Worm (Caenorhabditis elegans) whole organism, L2 larva: Measurements from ENCODE around the gene Y54H5A.2.

Experiments
- R02D3.7 ChIP-seq: fragments of 150-350 bp; optimal IDR thresholded peaks from 2 replicates; lab custom pipeline; 2014; ENCODE audit warnings: missing biosample characterization, missing genetic modification characterization
- Y55F3AM.14 ChIP-seq: fragments of 200-800 bp; sonication (Bioruptor generic); optimal IDR thresholded peaks from 2 replicates; lab custom pipeline; 2018; ENCODE audit warnings: mild to moderate bottlenecking, missing genetic modification characterization, missing compliant biosample characterization
- ZK546.5 ChIP-seq: sonication (generic microtip); optimal IDR thresholded peaks from 2 replicates; lab custom pipeline; 2017; ENCODE audit warnings: missing biosample characterization, missing genetic modification characterization
- ama-1 ChIP-seq: fragments of 150-350 bp; optimal IDR thresholded peaks from 2 replicates; lab custom pipeline; 2018; ENCODE audit warnings: inconsistent platforms
- blmp-1 ChIP-seq: sonication (generic microtip); optimal IDR thresholded peaks from 2 replicates; lab custom pipeline; 2017; ENCODE audit warnings: missing genetic modification characterization, mild to moderate bottlenecking, missing compliant biosample characterization, antibody characterized with exemption, moderate library complexity; ENCODE audit not compliant: insufficient read depth
- ceh-16 ChIP-seq: fragments of 150-350 bp; optimal IDR thresholded peaks from 2 replicates; lab custom pipeline; 2014; ENCODE audit warnings: missing biosample characterization, missing genetic modification characterization
- ceh-82 ChIP-seq: fragments of 150-350 bp; optimal IDR thresholded peaks from 2 replicates; lab custom pipeline; 2014; ENCODE audit warnings: missing biosample characterization, missing genetic modification characterization
- crh-2 ChIP-seq: sonication (generic microtip); optimal IDR thresholded peaks from 2 replicates; lab custom pipeline; 2017; ENCODE audit warnings: missing biosample characterization, missing genetic modification characterization
- dmd-4 ChIP-seq: sonication (generic microtip); optimal IDR thresholded peaks from 2 replicates; lab custom pipeline; 2017; ENCODE audit warnings: missing biosample characterization, missing genetic modification characterization
- egl-27 ChIP-seq: sonication (generic microtip); optimal IDR thresholded peaks from 3 replicates; lab custom pipeline; 2017; ENCODE audit warnings: missing biosample characterization, missing genetic modification reagents, missing genetic modification characterization
- elt-1 ChIP-seq: fragments of 150-350 bp; optimal IDR thresholded peaks from 2 replicates; lab custom pipeline; 2014; ENCODE audit warnings: missing biosample characterization, missing genetic modification characterization
- fos-1 ChIP-seq: fragments of 150-350 bp; optimal IDR thresholded peaks from 2 replicates; lab custom pipeline; 2014; ENCODE audit warnings: missing biosample characterization, missing genetic modification characterization
- gmeb-1 ChIP-seq: fragments of 150-350 bp; optimal IDR thresholded peaks from 2 replicates; lab custom pipeline; 2014; ENCODE audit warnings: missing biosample characterization, missing genetic modification characterization
- lin-11 ChIP-seq: fragments of 150-350 bp; sonication (generic microtip); optimal IDR thresholded peaks from 2 replicates; lab custom pipeline; 2014; ENCODE audit warnings: missing biosample characterization, missing genetic modification characterization, inconsistent platforms, mixed read lengths
- lin-13 ChIP-seq: fragments of 150-350 bp; optimal IDR thresholded peaks from 2 replicates; lab custom pipeline; 2014; ENCODE audit warnings: missing biosample characterization, missing genetic modification reagents, missing genetic modification characterization
- lsy-2 ChIP-seq, 2 experiments: fragments of 150-350 bp in 1 of 2; sonication (generic microtip) in 1 of 2; optimal IDR thresholded peaks; 2 replicates each; lab custom pipeline; 2014 to 2017; ENCODE audit warnings: missing biosample characterization in 2 of 2, missing genetic modification characterization in 2 of 2
- mab-5 ChIP-seq: fragments of 150-350 bp; optimal IDR thresholded peaks from 2 replicates; lab custom pipeline; 2014; ENCODE audit warnings: missing biosample characterization, missing genetic modification characterization
- mbf-1 ChIP-seq: sonication (generic microtip); optimal IDR thresholded peaks from 2 replicates; lab custom pipeline; 2017; ENCODE audit warnings: missing biosample characterization, missing genetic modification characterization
- mdl-1 ChIP-seq, 2 experiments: fragments of 150-350 bp in 1 of 2; sonication (generic microtip) in 1 of 2; optimal IDR thresholded peaks; 2 replicates each; lab custom pipeline; 2017; ENCODE audit warnings: missing biosample characterization in 2 of 2, missing genetic modification characterization in 2 of 2
- nhr-10 ChIP-seq: sonication (generic microtip); optimal IDR thresholded peaks from 2 replicates; lab custom pipeline; 2017; ENCODE audit warnings: missing biosample characterization, missing genetic modification characterization
- nhr-11 ChIP-seq: fragments of 150-350 bp; optimal IDR thresholded peaks from 2 replicates; lab custom pipeline; 2014; ENCODE audit warnings: missing biosample characterization, missing genetic modification characterization
- nhr-12 ChIP-seq: fragments of 150-350 bp; optimal IDR thresholded peaks from 2 replicates; lab custom pipeline; 2014; ENCODE audit warnings: missing biosample characterization, missing genetic modification characterization
- nhr-21 ChIP-seq: fragments of 150-350 bp; optimal IDR thresholded peaks from 2 replicates; lab custom pipeline; 2014; ENCODE audit warnings: missing biosample characterization, missing genetic modification characterization
- nhr-6 ChIP-seq: fragments of 150-350 bp; optimal IDR thresholded peaks from 2 replicates; lab custom pipeline; 2014; ENCODE audit warnings: missing biosample characterization, missing genetic modification characterization
- nhr-77 ChIP-seq: fragments of 150-350 bp; optimal IDR thresholded peaks from 2 replicates; lab custom pipeline; 2014; ENCODE audit warnings: missing biosample characterization, missing genetic modification characterization
- peb-1 ChIP-seq: fragments of 150-350 bp; optimal IDR thresholded peaks from 2 replicates; lab custom pipeline; 2014; ENCODE audit warnings: missing biosample characterization, missing genetic modification characterization
- sem-4 ChIP-seq: fragments of 150-350 bp; optimal IDR thresholded peaks from 2 replicates; lab custom pipeline; 2014; ENCODE audit warnings: missing biosample characterization, missing genetic modification reagents, missing genetic modification characterization
- snpc-4 ChIP-seq: fragments of 150-350 bp; optimal IDR thresholded peaks from 2 replicates; lab custom pipeline; 2014; ENCODE audit warnings: missing biosample characterization, missing genetic modification characterization
- unc-39 ChIP-seq: fragments of 150-350 bp; optimal IDR thresholded peaks from 2 replicates; lab custom pipeline; 2014; ENCODE audit warnings: missing biosample characterization, missing genetic modification characterization
- unc-55 ChIP-seq: fragments of 150-350 bp; sonication (generic microtip); optimal IDR thresholded peaks from 3 replicates; lab custom pipeline; 2014; ENCODE audit warnings: missing biosample characterization, missing genetic modification reagents, missing genetic modification characterization
- ztf-1 ChIP-seq: fragments of 200-800 bp; sonication (Bioruptor generic); conservative IDR thresholded peaks from 2 replicates; pipeline ENCODE4 v1.3.6; 2022; ENCODE audit warnings: missing genetic modification characterization, missing compliant biosample characterization
- ztf-11 ChIP-seq: sonication (generic microtip); optimal IDR thresholded peaks from 2 replicates; lab custom pipeline; 2017; ENCODE audit warnings: missing biosample characterization, missing genetic modification characterization

Gene Y54H5A.2

DNA sequence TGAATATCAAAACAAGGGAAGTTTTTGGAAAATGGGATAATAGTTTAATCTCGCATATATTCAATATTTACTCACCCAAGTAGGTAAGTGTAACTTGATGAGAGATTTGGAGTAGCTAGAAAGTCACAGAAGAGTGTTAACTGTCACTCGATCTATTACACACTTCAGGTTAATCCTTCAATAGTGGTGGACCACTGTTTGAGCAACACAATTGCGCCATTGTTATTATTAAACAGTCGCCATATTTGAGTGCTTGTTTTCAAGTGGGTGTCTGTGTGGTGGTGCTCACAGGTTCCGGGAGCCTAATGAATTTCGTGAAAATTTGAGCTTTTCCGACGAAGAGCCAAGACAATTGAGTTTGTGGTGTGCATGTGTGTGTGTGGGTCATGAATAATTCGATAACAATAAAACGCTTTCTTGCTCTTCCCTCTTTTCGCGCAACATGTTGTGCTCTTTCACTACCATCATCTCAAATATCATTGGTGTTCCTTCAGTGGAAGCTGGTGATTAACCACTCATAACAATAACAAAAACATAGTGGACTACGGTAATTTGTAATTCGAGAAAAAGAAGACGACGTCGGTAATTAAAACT is 10.3 kb downstream of the Y54H5A.2 start:
- no peak for TF ChIP-seq sem-4 (tag; lab: Kevin White, UChicago)
- TF ChIP-seq nhr-10 (tag; lab: Kevin White, UChicago): no peak
- TF ChIP-seq mab-5 (tag; lab: Kevin White, UChicago): no peak
- TF ChIP-seq unc-55 (GFP tag; lab: Kevin White, UChicago): no peak
- no peak for TF ChIP-seq ama-1 (lab: Kevin White, UChicago)
- no peak for TF ChIP-seq unc-39 (tag; lab: Kevin White, UChicago)
- no peak for TF ChIP-seq ZK546.5 (tag; lab: Kevin White, UChicago)
- no peak for TF ChIP-seq mdl-1 (tag; optimal IDR thresholded peaks at IDR 0.05; lab: Kevin White, UChicago)
- no peak for TF ChIP-seq lin-11 (tag; lab: Kevin White, UChicago)
- TF ChIP-seq gmeb-1: no peak
- TF ChIP-seq peb-1 (tag; lab: Kevin White, UChicago): no peak
- TF ChIP-seq snpc-4 (tag; lab: Kevin White, UChicago): no peak
- TF ChIP-seq elt-1 (tag; lab: Kevin White, UChicago): no peak

DNA sequence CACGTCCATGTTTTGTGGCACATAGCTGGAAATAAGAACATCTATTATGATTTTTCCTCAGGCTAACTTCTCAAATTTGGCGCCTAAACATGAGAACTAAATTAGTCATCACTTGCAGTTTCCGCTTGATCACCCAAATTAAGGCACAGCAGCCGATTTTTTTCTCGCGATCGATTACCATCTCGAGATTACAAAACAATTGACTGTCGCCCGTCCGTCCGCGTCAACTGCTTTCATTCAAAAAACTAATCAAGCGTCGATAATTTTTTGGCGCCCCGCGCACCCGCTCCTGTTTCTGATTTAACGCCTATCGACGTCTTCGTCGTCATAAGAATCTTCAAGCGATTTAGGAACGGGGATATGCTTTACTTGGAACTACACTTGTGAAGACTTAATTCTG is 11.7 kb downstream of the Y54H5A.2 start:
- TF ChIP-seq ceh-82 (tag; lab: Kevin White, UChicago) (no peak), mbf-1 (no peak), elt-1 (tag; lab: Kevin White, UChicago) (no peak), nhr-12 (tag; lab: Kevin White, UChicago) (no peak), unc-55 (GFP tag; lab: Kevin White, UChicago) (no peak), ceh-16 (tag; lab: Kevin White, UChicago) (no peak), nhr-77 (no peak), blmp-1 (tag; lab: Kevin White, UChicago) (no peak), lin-13 (GFP tag; lab: Kevin White, UChicago) (no peak), snpc-4 (tag; lab: Kevin White, UChicago) (no peak), dmd-4 (tag; lab: Kevin White, UChicago) (no peak)

DNA sequence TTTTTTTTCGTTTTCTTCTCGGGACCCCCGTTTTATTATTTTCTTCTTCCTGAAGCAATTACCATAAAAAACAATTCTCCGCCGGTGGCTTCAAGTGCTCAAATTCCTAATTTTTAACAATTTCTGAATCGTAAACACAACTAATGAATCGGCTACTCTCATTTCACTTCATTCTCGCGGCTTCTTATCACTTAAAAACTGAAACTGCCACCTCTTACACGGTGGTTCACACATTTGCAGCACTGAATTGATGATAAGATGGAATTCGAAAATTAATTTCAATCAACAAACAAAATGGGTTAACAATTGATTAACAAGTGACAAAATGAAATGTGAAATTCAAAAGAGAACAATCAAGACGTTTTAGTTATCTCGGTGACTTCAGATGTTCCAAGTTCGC is 12.3 kb downstream of the Y54H5A.2 start:
- peak; percentile 58 for TF ChIP-seq fos-1 (tag; lab: Kevin White, UChicago)
- TF ChIP-seq crh-2 (tag; lab: Kevin White, UChicago): peak; percentile 63
- TF ChIP-seq ceh-16 (tag; lab: Kevin White, UChicago): no peak

DNA sequence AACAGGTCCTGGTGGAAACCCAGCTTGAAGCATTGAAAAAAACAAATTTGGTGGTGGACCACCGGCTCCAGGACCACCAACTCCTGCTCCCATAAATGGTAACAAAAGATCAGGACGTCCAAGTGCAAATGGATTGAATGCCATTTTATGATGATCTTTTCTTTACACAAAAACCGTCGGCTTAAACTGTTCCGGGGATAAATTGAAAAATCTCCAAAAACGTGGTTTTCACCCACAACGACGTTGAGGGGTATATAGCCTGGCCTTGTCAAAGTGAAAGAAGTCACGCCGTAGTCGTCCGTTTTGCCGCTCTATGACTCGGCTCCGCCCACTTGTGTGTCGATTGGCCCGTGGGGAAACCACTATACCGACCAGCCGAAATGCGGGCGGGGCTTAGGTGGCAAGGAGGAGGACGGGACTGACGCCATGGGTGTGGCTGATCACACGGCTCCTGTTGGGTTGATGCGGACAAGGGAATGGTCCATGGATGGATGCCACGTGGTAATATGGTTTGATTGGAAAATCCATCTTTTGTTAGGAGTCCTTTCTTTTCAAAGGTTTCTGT is 13.3 kb downstream of the Y54H5A.2 start, which contains the start of gene tbx-2:
Gene tbx-2 (minus strand): TSS at position 264 of the 565 bp plus-strand sequence.
- peak in 1 of 2 experiments; percentile 46 for TF ChIP-seq lsy-2 (tag; optimal IDR thresholded peaks at IDR 0.05; lab: Kevin White, UChicago)
- no peak for TF ChIP-seq lin-11 (tag; lab: Kevin White, UChicago)

DNA sequence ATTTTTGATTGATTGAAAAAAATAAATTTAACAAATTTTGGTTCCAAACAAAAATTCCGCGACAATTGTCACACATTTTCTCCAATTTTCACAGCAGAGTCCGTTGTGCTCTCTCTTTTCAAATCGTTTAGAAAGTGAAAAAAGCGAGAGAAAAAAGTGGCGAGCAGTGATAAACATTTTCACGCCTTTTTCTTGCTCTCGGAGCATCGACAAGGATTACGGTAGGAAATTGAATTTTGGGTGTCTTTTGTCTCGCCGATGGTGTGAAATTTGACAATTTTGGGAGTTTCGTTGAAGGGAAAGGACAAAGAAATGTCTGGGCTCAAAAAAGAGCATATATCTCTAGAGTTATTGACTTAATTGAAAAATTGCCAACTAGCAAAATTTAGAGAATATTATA is 14.9 kb downstream of the Y54H5A.2 start:
- TF ChIP-seq fos-1 (tag; lab: Kevin White, UChicago): peak; percentile 10
- TF ChIP-seq peb-1 (tag; lab: Kevin White, UChicago): no peak
- no peak for TF ChIP-seq ztf-1 (GFP tag; lab: Robert Waterston, UW)
- peak in 1 of 2 experiments; percentile 41 for TF ChIP-seq lsy-2 (tag; optimal IDR thresholded peaks at IDR 0.05; lab: Kevin White, UChicago)

DNA sequence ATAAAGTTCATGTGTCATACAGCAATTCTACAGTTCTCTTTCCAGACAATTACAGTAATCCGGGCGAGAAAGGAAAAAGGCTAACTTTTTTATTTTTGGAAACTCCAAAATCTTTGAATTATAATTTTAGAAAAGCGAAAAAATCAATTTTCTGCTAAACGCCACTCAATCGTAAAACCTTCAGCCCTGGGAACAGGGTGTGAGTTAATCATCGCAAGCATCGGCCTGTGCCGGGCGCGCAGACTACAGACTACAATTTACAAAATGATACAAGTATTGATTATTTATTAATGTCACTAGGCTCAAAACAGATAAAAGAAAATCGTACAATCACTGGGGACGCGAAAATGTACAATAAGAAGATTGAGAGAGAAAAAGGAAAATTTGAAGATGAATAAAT is 18.7 kb downstream of the Y54H5A.2 start:
- TF ChIP-seq crh-2 (tag; lab: Kevin White, UChicago) (no peak), unc-55 (GFP tag; lab: Kevin White, UChicago) (no peak), elt-1 (tag; lab: Kevin White, UChicago) (no peak), nhr-6 (tag; lab: Kevin White, UChicago) (no peak), R02D3.7 (tag; lab: Kevin White, UChicago) (no peak), nhr-11 (no peak), lsy-2 (tag; optimal IDR thresholded peaks at IDR 0.05; lab: Kevin White, UChicago) (no peak), ztf-11 (no peak), unc-39 (tag; lab: Kevin White, UChicago) (no peak), nhr-21 (tag; lab: Kevin White, UChicago) (no peak), egl-27 (tag; lab: Kevin White, UChicago) (no peak), Y55F3AM.14 (no peak)
